Worm (Caenorhabditis elegans) whole organism, L4/young adult: ENCODE measurements around the gene lab-2.

ENCODE experiments used
- dao-5 ChIP-seq: sonication (generic microtip); optimal IDR thresholded peaks from 2 replicates; lab custom pipeline; 2016; ENCODE audit warnings: missing genotype, missing genetic modification characterization, moderate library complexity, missing compliant biosample characterization
- him-1 ChIP-seq: sonication (generic microtip); optimal IDR thresholded peaks from 2 replicates; lab custom pipeline; 2016; ENCODE audit warnings: missing genotype, missing genetic modification reagents, missing genetic modification characterization, missing compliant biosample characterization

- no peak for TF ChIP-seq him-1
- TF ChIP-seq dao-5: no peak
Measured at ce11 chrIII:7314473-7314872, 14.9 kb downstream of the lab-2 start.
